Worm (Caenorhabditis elegans): ENCODE data around the gene btb-22.

DNA sequence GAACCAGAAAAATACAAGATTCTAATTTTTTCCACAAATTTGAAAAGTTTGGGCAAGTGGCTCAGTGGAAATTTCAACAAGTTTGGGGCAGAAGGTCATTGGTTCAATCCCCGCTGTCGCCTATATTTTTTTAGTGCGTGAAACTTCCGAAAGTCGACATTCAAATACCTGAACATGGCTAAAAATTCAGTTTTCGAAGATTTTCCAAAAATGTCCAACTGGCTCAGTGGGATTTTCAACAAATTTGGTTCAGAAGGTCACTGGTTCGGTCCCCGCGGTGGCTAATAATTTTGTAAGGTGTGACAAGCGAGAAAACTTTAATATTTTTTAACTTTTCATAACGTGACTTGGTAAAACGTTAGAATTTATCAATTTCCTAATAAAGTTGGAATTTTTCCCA lies 34.9 kb upstream of the btb-22 start:
- TF ChIP-seq W03F9.2 (tag; optimal IDR thresholded peaks at IDR 0.05) (no peak), him-1 (tag; optimal IDR thresholded peaks at IDR 0.05) (no peak)

Data from whole organism, L4/young adult.